Worm (Caenorhabditis elegans): ENCODE data around the gene T20D4.15.

- TF ChIP-seq unc-42 (tag; optimal IDR thresholded peaks at IDR 0.05) (no peak), ceh-9 (tag; optimal IDR thresholded peaks at IDR 0.05) (no peak)
Measured at ce11 chrV:3410098-3410570, 15.6 kb upstream of the T20D4.15 start, which contains the start of gene arrd-22.
